Worm (Caenorhabditis elegans): ENCODE results near the gene rfc-4.
A peak's percentile ranks its signal among the peaks of the same experiment; 100 is the strongest.
"Not testable (repeated sequence)": the region's sequence is repeated elsewhere in the genome, so short reads cannot be mapped to it uniquely, and the experiment has no call there.

The rfc-4 gene

ce11 chrIII:6978875-6979274 lies 6.8 kb downstream of the rfc-4 start (continued):
- TF ChIP-seq aly-2 (tag; optimal IDR thresholded peaks at IDR 0.05) (no peak), snpc-4 (tag; optimal IDR thresholded peaks at IDR 0.05) (no peak), nhr-12 (tag; optimal IDR thresholded peaks at IDR 0.05) (no peak)

DNA sequence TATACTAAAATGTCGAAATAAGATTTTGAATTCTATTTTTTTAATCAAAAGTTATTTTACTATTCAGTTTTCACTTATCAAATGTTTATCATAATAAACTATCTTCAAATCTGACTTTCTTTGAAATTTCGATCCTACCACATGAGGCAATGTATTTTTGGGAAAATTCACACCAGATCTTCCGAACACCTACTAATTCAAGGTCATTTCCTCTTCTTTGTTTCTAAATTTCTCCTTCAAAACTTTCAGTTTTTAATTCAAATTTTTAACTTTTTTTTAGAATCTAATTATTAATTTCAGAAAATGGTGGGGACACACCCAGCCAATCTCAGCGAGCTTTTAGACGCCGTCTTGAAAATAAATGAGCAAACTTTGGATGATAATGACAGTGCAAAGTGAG lies 7.5 kb downstream of the rfc-4 start, which contains the start of gene ceh-20:
TSS of gene ceh-20 (plus strand) at position 301 of the 400 bp plus-strand sequence.
- TF ChIP-seq nhr-77 (tag; optimal IDR thresholded peaks at IDR 0.05) (no peak), pha-4 (tag; optimal IDR thresholded peaks at IDR 0.05) (no peak), daf-12 (tag; optimal IDR thresholded peaks at IDR 0.05) (no peak), ceh-82 (tag; optimal IDR thresholded peaks at IDR 0.05) (no peak), unc-62 (GFP tag; optimal IDR thresholded peaks at IDR 0.05) (no peak), nhr-11 (tag; optimal IDR thresholded peaks at IDR 0.05) (no peak), egl-27 (tag; optimal IDR thresholded peaks at IDR 0.05) (no peak), ztf-11 (tag; optimal IDR thresholded peaks at IDR 0.05) (no peak), elt-3 (tag; optimal IDR thresholded peaks at IDR 0.05) (no peak), ama-1 (optimal IDR thresholded peaks at IDR 0.05) (no peak), nhr-28 (tag; optimal IDR thresholded peaks at IDR 0.05) (no peak), aly-2 (tag; optimal IDR thresholded peaks at IDR 0.05) (no peak), fkh-10 (GFP tag; optimal IDR thresholded peaks at IDR 0.05) (no peak), nhr-43 (tag; optimal IDR thresholded peaks at IDR 0.05; ENCODE audit: poor library complexity, severe bottlenecking) (no peak), skn-1 (tag; optimal IDR thresholded peaks at IDR 0.05) (no peak), nhr-237 (tag; optimal IDR thresholded peaks at IDR 0.05) (no peak), ZK546.5 (tag; optimal IDR thresholded peaks at IDR 0.05) (no peak), nhr-23 (tag; optimal IDR thresholded peaks at IDR 0.05) (no peak), fos-1 (tag; optimal IDR thresholded peaks at IDR 0.05) (no peak), mdl-1 (tag; optimal IDR thresholded peaks at IDR 0.05) (no peak)

DNA sequence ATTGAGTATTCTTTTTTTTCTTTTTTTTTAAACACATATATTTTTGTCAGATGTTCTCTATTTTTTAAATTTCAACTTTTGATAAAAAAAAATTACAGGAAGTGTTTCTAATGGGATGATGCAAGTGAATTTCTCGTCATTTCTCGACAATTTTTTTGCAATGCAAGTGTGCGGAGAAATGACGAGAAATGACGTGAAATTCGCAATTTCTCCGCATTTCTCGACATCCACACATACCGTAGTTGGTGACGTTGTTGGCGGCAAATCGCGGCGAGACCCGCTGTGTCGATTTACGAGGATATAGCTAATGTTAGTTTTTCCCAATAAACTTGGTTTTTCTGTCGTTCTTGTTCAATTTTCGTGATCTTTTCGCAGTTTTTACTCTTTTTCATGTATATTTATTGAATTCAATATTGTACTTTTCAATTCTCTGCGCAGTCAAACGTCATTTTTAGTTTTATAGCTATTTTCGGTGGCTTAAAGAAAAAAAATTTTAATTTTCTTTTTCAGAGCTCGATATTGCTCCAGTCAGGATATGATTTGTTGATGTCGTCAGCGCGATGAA lies 10.0 kb downstream of the rfc-4 start, which contains the start of gene F31E3.6:
TSS of gene F31E3.6 (plus strand) at position 93 of the 565 bp plus-strand sequence.
- TF ChIP-seq eor-1 (tag; optimal IDR thresholded peaks at IDR 0.05); ama-1 (optimal IDR thresholded peaks at IDR 0.05); nhr-25 (tag; optimal IDR thresholded peaks at IDR 0.05): not testable (repeated sequence)

- TF ChIP-seq ceh-82 (tag; optimal IDR thresholded peaks at IDR 0.05) (no peak), ztf-11 (tag; optimal IDR thresholded peaks at IDR 0.05) (no peak), tbx-2 (tag; optimal IDR thresholded peaks at IDR 0.05) (no peak), lin-15B (tag; optimal IDR thresholded peaks at IDR 0.05) (no peak), hmg-11 (tag; optimal IDR thresholded peaks at IDR 0.05) (no peak), zag-1 (tag; optimal IDR thresholded peaks at IDR 0.05) (no peak), ZK546.5 (tag; optimal IDR thresholded peaks at IDR 0.05) (no peak), nhr-11 (tag; optimal IDR thresholded peaks at IDR 0.05) (peak; percentile 74), nhr-43 (tag; optimal IDR thresholded peaks at IDR 0.05; ENCODE audit: poor library complexity, severe bottlenecking) (no peak), elt-1 (tag; optimal IDR thresholded peaks at IDR 0.05) (no peak), nfya-1 (tag; optimal IDR thresholded peaks at IDR 0.05; ENCODE audit: insufficient read depth) (peak; percentile 43), unc-62 (GFP tag; optimal IDR thresholded peaks at IDR 0.05) (peak; percentile 44), nhr-25 (tag; optimal IDR thresholded peaks at IDR 0.05) (no peak), ama-1 (optimal IDR thresholded peaks at IDR 0.05) (no peak), lin-39 (tag; optimal IDR thresholded peaks at IDR 0.05) (peak; percentile 92), egl-5 (tag; optimal IDR thresholded peaks at IDR 0.05) (peak; percentile 76), R02D3.7 (tag; optimal IDR thresholded peaks at IDR 0.05) (no peak), ceh-16 (tag; optimal IDR thresholded peaks at IDR 0.05) (no peak), nhr-237 (tag; optimal IDR thresholded peaks at IDR 0.05) (no peak), elt-3 (tag; optimal IDR thresholded peaks at IDR 0.05) (no peak), fkh-2 (tag; optimal IDR thresholded peaks at IDR 0.05) (no peak), jun-1 (tag; optimal IDR thresholded peaks at IDR 0.05) (no peak), eor-1 (tag; optimal IDR thresholded peaks at IDR 0.05) (no peak), fos-1 (tag; optimal IDR thresholded peaks at IDR 0.05) (no peak), nhr-12 (tag; optimal IDR thresholded peaks at IDR 0.05) (no peak), mml-1 (tag; optimal IDR thresholded peaks at IDR 0.05) (no peak), pqm-1 (tag; optimal IDR thresholded peaks at IDR 0.05) (peak; percentile 2), nhr-28 (tag; optimal IDR thresholded peaks at IDR 0.05) (no peak), lsy-12 (tag; optimal IDR thresholded peaks at IDR 0.05) (no peak)
Measured at ce11 chrIII:6988060-6988459, 16.0 kb downstream of the rfc-4 start.

Data from whole organism, L3 larva.